Worm (Caenorhabditis elegans) whole organism, young adult: Measurements from ENCODE around the gene btb-7.

Source experiments
- attf-6 ChIP-seq: fragments of 200-800 bp; sonication (Bioruptor generic); IDR thresholded peaks from 2 replicates; pipeline ENCODE4 v1.3.6; 2022; ENCODE audit warnings: missing genetic modification reagents, missing genetic modification characterization, missing compliant biosample characterization
- die-1 ChIP-seq: sonication (generic microtip); optimal IDR thresholded peaks from 2 replicates; lab custom pipeline; 2016; ENCODE audit warnings: missing genotype, mild to moderate bottlenecking, missing genetic modification characterization, missing compliant biosample characterization
- dpl-1 ChIP-seq: fragments of 150-350 bp; optimal IDR thresholded peaks from 2 replicates; lab custom pipeline; 2014; ENCODE audit warnings: missing biosample characterization, missing genetic modification reagents, missing genetic modification characterization
- ets-4 ChIP-seq: fragments of 200-800 bp; sonication (Bioruptor generic); optimal IDR thresholded peaks from 2 replicates; lab custom pipeline; 2018; ENCODE audit warnings: mild to moderate bottlenecking, missing genetic modification characterization, missing compliant biosample characterization
- madf-6 ChIP-seq: fragments of 200-800 bp; sonication (Bioruptor generic); IDR thresholded peaks from 2 replicates; pipeline ENCODE4 v1.3.6; 2022; ENCODE audit warnings: missing genetic modification reagents, missing genetic modification characterization, missing compliant biosample characterization
- snpc-1.3 ChIP-seq: sonication (generic microtip); optimal IDR thresholded peaks from 2 replicates; lab custom pipeline; 2017; ENCODE audit warnings: missing genetic modification characterization, mild to moderate bottlenecking, missing compliant biosample characterization, antibody characterized with exemption, moderate library complexity, missing genotype, missing genetic modification reagents; ENCODE audit not compliant: insufficient read depth
- snpc-4 ChIP-seq, 5 experiments: fragments of 150-350 bp in 1 of 5; sonication (generic microtip) in 4 of 5; optimal IDR thresholded peaks; 2 replicates each; lab custom pipeline; 2014 to 2018; ENCODE audit warnings: missing genetic modification characterization in 5 of 5, missing biosample characterization in 3 of 5, antibody characterized with exemption in 2 of 5, mild to moderate bottlenecking in 2 of 5, missing compliant biosample characterization in 2 of 5, missing genotype in 2 of 5, moderate library complexity in 2 of 5, missing genetic modification reagents in 1 of 5
- unc-62 ChIP-seq: fragments of 150-350 bp; optimal IDR thresholded peaks from 2 replicates; lab custom pipeline; 2014; ENCODE audit warnings: missing biosample characterization, missing genetic modification reagents, missing genetic modification characterization

- TF ChIP-seq dpl-1 (GFP tag; lab: Kevin White, UChicago) (no peak), ets-4 (GFP tag; lab: Kevin White, UChicago) (no peak), snpc-4 (GFP tag; optimal IDR thresholded peaks at IDR 0.05; lab: Kevin White, UChicago) (no peak), snpc-4 (tag; optimal IDR thresholded peaks at IDR 0.05; lab: Kevin White, UChicago) (no peak), unc-62 (GFP tag; lab: Kevin White, UChicago) (no peak), die-1 (tag; lab: Kevin White, UChicago) (no peak), attf-6 (GFP tag; lab: Robert Waterston, UW) (no peak), snpc-1.3 (tag; lab: Kevin White, UChicago) (no peak), madf-6 (no peak)
Observed at ce11 chrII:1694530-1694929, 18.5 kb upstream of the btb-7 start, which contains the start of gene fbxc-26.
